Fruit fly (Drosophila melanogaster) whole organism, prepupa: Measurements from ENCODE around the gene Kdm3.

Experiments
- CG10631 ChIP-seq: fragments of 200-800 bp; sonication (Bioruptor generic); optimal IDR thresholded peaks from 2 replicates; lab custom pipeline; 2016; ENCODE audit warnings: missing biosample characterization, missing genetic modification characterization
- CG10669 ChIP-seq: fragments of 200-800 bp; sonication (Bioruptor generic); optimal IDR thresholded peaks from 3 replicates; lab custom pipeline; 2018; ENCODE audit warnings: missing biosample characterization, mild to moderate bottlenecking, missing genetic modification characterization, moderate library complexity
- CG11762 ChIP-seq: fragments of 200-800 bp; sonication (Bioruptor generic); optimal IDR thresholded peaks from 3 replicates; lab custom pipeline; 2016; ENCODE audit warnings: missing biosample characterization, missing genetic modification characterization; ENCODE audit not compliant: insufficient read depth
- CG11902 ChIP-seq: fragments of 200-800 bp; sonication (Bioruptor generic); optimal IDR thresholded peaks from 3 replicates; lab custom pipeline; 2016; ENCODE audit warnings: missing biosample characterization, missing genetic modification characterization
- CG15336 ChIP-seq: fragments of 200-800 bp; sonication (Bioruptor generic); IDR thresholded peaks from 2 replicates; pipeline ENCODE4 v1.3.6; 2022; ENCODE audit warnings: missing biosample characterization, missing genetic modification characterization
- CG1621 ChIP-seq: fragments of 200-800 bp; sonication (Bioruptor generic); optimal IDR thresholded peaks from 3 replicates; lab custom pipeline; 2018; ENCODE audit warnings: missing biosample characterization, mild to moderate bottlenecking, missing genetic modification characterization
- CG16779 ChIP-seq: fragments of 200-800 bp; sonication (Bioruptor generic); optimal IDR thresholded peaks from 3 replicates; lab custom pipeline; 2017; ENCODE audit warnings: missing biosample characterization, mild to moderate bottlenecking, missing genetic modification characterization
- CG3032 ChIP-seq: fragments of 200-800 bp; optimal IDR thresholded peaks from 2 replicates; lab custom pipeline; 2019; ENCODE audit warnings: missing biosample characterization, mild to moderate bottlenecking, missing genetic modification characterization, moderate library complexity
- CG31627 ChIP-seq: fragments of 200-800 bp; sonication (Bioruptor generic); optimal IDR thresholded peaks from 3 replicates; lab custom pipeline; 2016; ENCODE audit warnings: missing biosample characterization, missing genetic modification characterization
- CG34406 ChIP-seq: fragments of 200-800 bp; sonication (Bioruptor generic); optimal IDR thresholded peaks from 3 replicates; lab custom pipeline; 2016; ENCODE audit warnings: missing biosample characterization, missing genetic modification characterization
- CG4318 ChIP-seq: fragments of 200-800 bp; sonication (Bioruptor generic); optimal IDR thresholded peaks from 3 replicates; lab custom pipeline; 2017; ENCODE audit warnings: missing biosample characterization, mild to moderate bottlenecking, missing genetic modification characterization
- CG6163 ChIP-seq: fragments of 200-800 bp; sonication (Bioruptor generic); IDR thresholded peaks from 3 replicates; pipeline ENCODE4 v1.3.6; 2022; ENCODE audit warnings: missing biosample characterization, missing genetic modification characterization
- CG6276 ChIP-seq: fragments of 200-800 bp; sonication (Bioruptor generic); optimal IDR thresholded peaks from 2 replicates; lab custom pipeline; 2017; ENCODE audit warnings: missing biosample characterization, mild to moderate bottlenecking, missing genetic modification characterization
- CG6792 ChIP-seq: fragments of 200-800 bp; sonication (Bioruptor generic); optimal IDR thresholded peaks from 3 replicates; lab custom pipeline; 2016; ENCODE audit warnings: missing biosample characterization, missing genetic modification characterization
- CG6854 ChIP-seq: fragments of 200-800 bp; sonication (Bioruptor generic); optimal IDR thresholded peaks from 2 replicates; lab custom pipeline; 2017; ENCODE audit warnings: missing biosample characterization, mild to moderate bottlenecking, missing genetic modification characterization
- CG7368 ChIP-seq: fragments of 200-800 bp; sonication (Bioruptor generic); optimal IDR thresholded peaks from 3 replicates; lab custom pipeline; 2016; ENCODE audit warnings: missing biosample characterization, missing genetic modification characterization
- CG8119 ChIP-seq: fragments of 200-800 bp; sonication (Bioruptor generic); IDR thresholded peaks from 3 replicates; pipeline ENCODE4 v1.3.6; 2022; ENCODE audit warnings: missing biosample characterization, missing genetic modification characterization
- CG8319 ChIP-seq: fragments of 200-800 bp; sonication (Bioruptor generic); optimal IDR thresholded peaks from 3 replicates; lab custom pipeline; 2016; ENCODE audit warnings: missing biosample characterization, missing genetic modification characterization
- CG8632 ChIP-seq: fragments of 200-800 bp; sonication (Bioruptor generic); optimal IDR thresholded peaks from 3 replicates; lab custom pipeline; 2016; ENCODE audit warnings: missing biosample characterization, missing genetic modification characterization
- Eip93F ChIP-seq: fragments of 200-800 bp; sonication (Bioruptor generic); optimal IDR thresholded peaks from 2 replicates; lab custom pipeline; 2016; ENCODE audit warnings: missing biosample characterization, mild to moderate bottlenecking, missing genetic modification characterization
- Ets21C ChIP-seq: fragments of 200-800 bp; sonication (Bioruptor generic); optimal IDR thresholded peaks from 3 replicates; lab custom pipeline; 2016; ENCODE audit warnings: missing biosample characterization, missing genetic modification characterization
- Ets96B ChIP-seq: fragments of 200-800 bp; optimal IDR thresholded peaks from 2 replicates; lab custom pipeline; 2019; ENCODE audit warnings: missing biosample characterization, mild to moderate bottlenecking, missing genetic modification characterization, moderate library complexity
- Gug ChIP-seq: fragments of 200-800 bp; sonication (Bioruptor generic); IDR thresholded peaks from 2 replicates; pipeline ENCODE4 v1.3.6; 2022; ENCODE audit warnings: missing biosample characterization, missing genetic modification characterization
- Hr38 ChIP-seq: sonication (Bioruptor generic); optimal IDR thresholded peaks from 2 replicates; lab custom pipeline; 2016; ENCODE audit warnings: missing biosample characterization, missing genetic modification characterization
- Hr39 ChIP-seq: fragments of 200-800 bp; sonication (Bioruptor generic); optimal IDR thresholded peaks from 2 replicates; lab custom pipeline; 2016; ENCODE audit warnings: missing biosample characterization, missing genetic modification characterization
- Hr4 ChIP-seq: fragments of 200-800 bp; sonication (Bioruptor generic); optimal IDR thresholded peaks from 3 replicates; lab custom pipeline; 2016; ENCODE audit warnings: missing biosample characterization, missing genetic modification characterization
- Lpt ChIP-seq: fragments of 200-800 bp; sonication (Bioruptor generic); optimal IDR thresholded peaks from 3 replicates; lab custom pipeline; 2016; ENCODE audit warnings: missing biosample characterization, missing genetic modification characterization
- Met ChIP-seq: fragments of 200-800 bp; sonication (Bioruptor generic); optimal IDR thresholded peaks from 3 replicates; lab custom pipeline; 2016; ENCODE audit warnings: missing biosample characterization, missing genetic modification characterization
- Smox ChIP-seq: fragments of 200-800 bp; sonication (Bioruptor generic); optimal IDR thresholded peaks from 3 replicates; lab custom pipeline; 2016; ENCODE audit warnings: missing biosample characterization, missing genetic modification characterization
- Sox102F ChIP-seq: fragments of 200-800 bp; sonication (Bioruptor generic); optimal IDR thresholded peaks from 2 replicates; lab custom pipeline; 2016; ENCODE audit warnings: missing biosample characterization, mild to moderate bottlenecking, missing genetic modification characterization
- acj6 ChIP-seq: fragments of 200-800 bp; sonication (Bioruptor generic); optimal IDR thresholded peaks from 3 replicates; lab custom pipeline; 2016; ENCODE audit warnings: missing biosample characterization, missing genetic modification characterization
- cyc ChIP-seq: fragments of 200-800 bp; sonication (Bioruptor generic); optimal IDR thresholded peaks from 3 replicates; lab custom pipeline; 2016; ENCODE audit warnings: missing biosample characterization, missing genetic modification characterization
- dsx ChIP-seq: fragments of 200-800 bp; optimal IDR thresholded peaks from 3 replicates; lab custom pipeline; 2019; ENCODE audit warnings: missing biosample characterization, mild to moderate bottlenecking, missing genetic modification characterization, moderate library complexity; ENCODE audit not compliant: poor library complexity, severe bottlenecking
- eg ChIP-seq: fragments of 200-800 bp; sonication (Bioruptor generic); IDR thresholded peaks from 3 replicates; pipeline ENCODE4 v1.3.6; 2022; ENCODE audit warnings: missing biosample characterization, missing genetic modification characterization
- esn ChIP-seq: fragments of 200-800 bp; sonication (Bioruptor generic); optimal IDR thresholded peaks from 2 replicates; lab custom pipeline; 2016; ENCODE audit warnings: missing biosample characterization, mild to moderate bottlenecking, missing genetic modification characterization, moderate library complexity
- fkh ChIP-seq: fragments of 200-800 bp; sonication (Bioruptor generic); optimal IDR thresholded peaks from 3 replicates; lab custom pipeline; 2017; ENCODE audit warnings: missing biosample characterization, mild to moderate bottlenecking, missing genetic modification characterization, moderate library complexity
- net ChIP-seq: fragments of 200-800 bp; sonication (Bioruptor generic); optimal IDR thresholded peaks from 3 replicates; lab custom pipeline; 2016; ENCODE audit warnings: missing biosample characterization, missing genetic modification characterization
- spab ChIP-seq: fragments of 200-800 bp; sonication (Bioruptor generic); optimal IDR thresholded peaks from 2 replicates; lab custom pipeline; 2017; ENCODE audit warnings: missing biosample characterization, mild to moderate bottlenecking, missing genetic modification characterization, missing genetic modification reagents
- svp ChIP-seq: fragments of 200-800 bp; sonication (Bioruptor generic); peaks from one replicate; lab custom pipeline; 2016; ENCODE audit warnings: missing biosample characterization, missing genetic modification characterization
- vri ChIP-seq: fragments of 200-800 bp; sonication (Bioruptor generic); optimal IDR thresholded peaks from 3 replicates; lab custom pipeline; 2016; ENCODE audit warnings: missing biosample characterization, mild to moderate bottlenecking, missing genetic modification characterization

Kdm3 gene

dm6 chr3R:9543495-9544180, 27.8 kb downstream of the Kdm3 start:
- TF ChIP-seq Gug (GFP tag; lab: Robert Waterston, UW) (no peak), CG10631 (no peak), CG10669 (GFP tag; lab: Kevin White, UChicago) (no peak), eg (GFP tag; lab: Robert Waterston, UW) (no peak), Hr39 (GFP tag; lab: Kevin White, UChicago) (no peak), Met (GFP tag; lab: Kevin White, UChicago) (no peak), CG4318 (GFP tag; lab: Kevin White, UChicago) (no peak), CG8632 (GFP tag; lab: Kevin White, UChicago) (no peak), Hr4 (GFP tag; lab: Kevin White, UChicago) (no peak), CG6792 (GFP tag; lab: Kevin White, UChicago) (no peak), Ets21C (GFP tag; lab: Kevin White, UChicago) (no peak), CG16779 (tag; lab: Kevin White, UChicago) (no peak), dsx (GFP tag; lab: Kevin White, UChicago) (no peak), Smox (GFP tag; lab: Kevin White, UChicago) (no peak), CG11902 (GFP tag; lab: Kevin White, UChicago) (no peak), vri (GFP tag; lab: Kevin White, UChicago) (no peak), CG8119 (GFP tag; lab: Robert Waterston, UW) (no peak), CG6163 (GFP tag; lab: Robert Waterston, UW) (no peak), CG3032 (tag; lab: Kevin White, UChicago) (no peak), CG1621 (tag; lab: Kevin White, UChicago) (no peak)

- TF ChIP-seq svp: no peak
- no peak for TF ChIP-seq cyc
- TF ChIP-seq Ets96B (tag; lab: Kevin White, UChicago): no peak
- no peak for TF ChIP-seq acj6 (GFP tag; lab: Kevin White, UChicago)
- no peak for TF ChIP-seq CG8632 (GFP tag; lab: Kevin White, UChicago)
- TF ChIP-seq Met (GFP tag; lab: Kevin White, UChicago): no peak
- TF ChIP-seq spab: no peak
- TF ChIP-seq CG11902 (GFP tag; lab: Kevin White, UChicago): no peak
- no peak for TF ChIP-seq Eip93F (GFP tag; lab: Kevin White, UChicago)
- no peak for TF ChIP-seq Hr38 (GFP tag; lab: Kevin White, UChicago)
- TF ChIP-seq CG34406 (GFP tag; lab: Kevin White, UChicago): no peak
- TF ChIP-seq Sox102F (GFP tag; lab: Kevin White, UChicago): no peak
- no peak for TF ChIP-seq vri (GFP tag; lab: Kevin White, UChicago)
- TF ChIP-seq eg (GFP tag; lab: Robert Waterston, UW): no peak
Observed at dm6 chr3R:9546808-9547381, 31.1 kb downstream of the Kdm3 start.

dm6 chr3R:9548769-9549168, 33.0 kb downstream of the Kdm3 start:
- TF ChIP-seq CG11762 (GFP tag; lab: Kevin White, UChicago) (no peak), CG6854 (GFP tag; lab: Kevin White, UChicago) (no peak), fkh (GFP tag; lab: Kevin White, UChicago) (peak; percentile 22)
- TF ChIP-seq, all 60 proteins: peak for 1

- TF ChIP-seq esn (GFP tag; lab: Kevin White, UChicago): no peak
- no peak for TF ChIP-seq CG4318 (GFP tag; lab: Kevin White, UChicago)
- TF ChIP-seq CG34406 (GFP tag; lab: Kevin White, UChicago): no peak
- peak; percentile 6 for TF ChIP-seq Eip93F (GFP tag; lab: Kevin White, UChicago)
- TF ChIP-seq CG10669 (GFP tag; lab: Kevin White, UChicago): no peak
- no peak for TF ChIP-seq CG6792 (GFP tag; lab: Kevin White, UChicago)
- no peak for TF ChIP-seq Smox (GFP tag; lab: Kevin White, UChicago)
- no peak for TF ChIP-seq CG8319 (GFP tag; lab: Kevin White, UChicago)
- no peak for TF ChIP-seq CG15336
- TF ChIP-seq CG6854 (GFP tag; lab: Kevin White, UChicago): no peak
- peak; percentile 46 for TF ChIP-seq Sox102F (GFP tag; lab: Kevin White, UChicago)
- peak; percentile 26 for TF ChIP-seq net (GFP tag; lab: Kevin White, UChicago)
- no peak for TF ChIP-seq CG7368 (GFP tag; lab: Kevin White, UChicago)
- peak; percentile 3 for TF ChIP-seq Lpt (GFP tag; lab: Kevin White, UChicago)
- TF ChIP-seq dsx (GFP tag; lab: Kevin White, UChicago): peak; percentile 79
- TF ChIP-seq CG31627 (GFP tag; lab: Kevin White, UChicago): no peak
- peak; percentile 42 for TF ChIP-seq CG16779 (tag; lab: Kevin White, UChicago)
- TF ChIP-seq Hr38 (GFP tag; lab: Kevin White, UChicago): no peak
- peak; percentile 27 for TF ChIP-seq CG6276
- TF ChIP-seq Hr39 (GFP tag; lab: Kevin White, UChicago): no peak
- no peak for TF ChIP-seq CG6163 (GFP tag; lab: Robert Waterston, UW)
Observed at dm6 chr3R:9550265-9551012, 34.6 kb downstream of the Kdm3 start.
